Worm (Caenorhabditis elegans) whole organism, L1 larva: ENCODE measurements around the gene F44E2.7.

Source experiments
- C04F5.9 ChIP-seq: sonication (generic microtip); optimal IDR thresholded peaks from 2 replicates; lab custom pipeline; 2016; ENCODE audit warnings: missing genetic modification characterization, missing compliant biosample characterization
- C34B4.2 ChIP-seq: sonication (generic microtip); optimal IDR thresholded peaks from 2 replicates; lab custom pipeline; 2017; ENCODE audit warnings: mild to moderate bottlenecking, missing genetic modification characterization, missing compliant biosample characterization
- aha-1 ChIP-seq: fragments of 150-350 bp; optimal IDR thresholded peaks from 2 replicates; lab custom pipeline; 2014; ENCODE audit warnings: missing biosample characterization, missing genetic modification characterization
- alr-1 ChIP-seq: fragments of 200-800 bp; sonication (Bioruptor generic); optimal IDR thresholded peaks from 2 replicates; lab custom pipeline; 2018; ENCODE audit warnings: borderline replicate concordance, mild to moderate bottlenecking, missing genetic modification characterization, missing compliant biosample characterization
- ama-1 ChIP-seq: fragments of 150-350 bp; optimal IDR thresholded peaks from 2 replicates; lab custom pipeline; 2014
- blmp-1 ChIP-seq: fragments of 150-350 bp; optimal IDR thresholded peaks from 2 replicates; lab custom pipeline; 2014; ENCODE audit warnings: missing biosample characterization, missing genetic modification characterization
- ceh-82 ChIP-seq, 3 experiments: fragments of 150-350 bp in 1 of 3; sonication (generic microtip) in 2 of 3; optimal IDR thresholded peaks; 2 replicates each; lab custom pipeline; 2014 to 2017; ENCODE audit warnings: missing biosample characterization in 3 of 3, missing genetic modification characterization in 3 of 3
- ceh-90 ChIP-seq: sonication (generic microtip); optimal IDR thresholded peaks from 2 replicates; lab custom pipeline; 2016; ENCODE audit warnings: missing genetic modification characterization, missing compliant biosample characterization
- dpl-1 ChIP-seq, 3 experiments: fragments of 150-350 bp in 2 of 3; sonication (generic microtip) in 1 of 3; optimal IDR thresholded peaks; 2 replicates each; lab custom pipeline; 2014 to 2017; ENCODE audit warnings: missing biosample characterization in 3 of 3, missing genetic modification characterization in 3 of 3, missing genetic modification reagents in 3 of 3
- efl-1 ChIP-seq, 4 experiments: fragments of 150-350 bp; optimal IDR thresholded peaks in 3 of 4; peaks in 1 of 4; 1 replicate in 1 of 4; 2 replicates in 3 of 4; lab custom pipeline; 2014; ENCODE audit warnings: missing biosample characterization in 2 of 4, missing genetic modification characterization in 2 of 4, missing genetic modification reagents in 2 of 4
- elt-2 ChIP-seq: sonication (generic microtip); optimal IDR thresholded peaks from 2 replicates; lab custom pipeline; 2016; ENCODE audit warnings: missing genetic modification characterization, mild to moderate bottlenecking, inconsistent platforms, missing compliant biosample characterization, missing genetic modification reagents
- elt-3 ChIP-seq, 6 experiments: fragments of 150-350 bp in 1 of 6; sonication (generic microtip); optimal IDR thresholded peaks; 2 replicates each; lab custom pipeline; 2017 to 2018; ENCODE audit warnings: missing biosample characterization in 6 of 6, missing genetic modification characterization in 6 of 6, inconsistent platforms in 1 of 6
- ets-5 ChIP-seq: fragments of 200-800 bp; sonication (Bioruptor generic); IDR thresholded peaks from 2 replicates; pipeline ENCODE4 v1.3.6; 2022; ENCODE audit warnings: missing genetic modification characterization, missing compliant biosample characterization
- fkh-10 ChIP-seq: sonication (generic microtip); optimal IDR thresholded peaks from 2 replicates; lab custom pipeline; 2017; ENCODE audit warnings: missing biosample characterization, missing genetic modification reagents, missing genetic modification characterization
- fkh-4 ChIP-seq: sonication (generic microtip); optimal IDR thresholded peaks from 2 replicates; lab custom pipeline; 2016; ENCODE audit warnings: missing compliant biosample characterization, missing genetic modification characterization, borderline replicate concordance
- fkh-8 ChIP-seq: sonication (generic microtip); optimal IDR thresholded peaks from 2 replicates; lab custom pipeline; 2016; ENCODE audit warnings: mild to moderate bottlenecking, missing genetic modification characterization, missing compliant biosample characterization
- hlh-17 ChIP-seq: fragments of 200-800 bp; sonication (Bioruptor generic); optimal IDR thresholded peaks from 2 replicates; lab custom pipeline; 2018; ENCODE audit warnings: missing genetic modification characterization, mild to moderate bottlenecking, missing compliant biosample characterization, moderate library complexity, borderline replicate concordance
- hpl-2 ChIP-seq: fragments of 150-350 bp; optimal IDR thresholded peaks from 2 replicates; lab custom pipeline; 2014; ENCODE audit warnings: missing biosample characterization, missing genetic modification reagents, missing genetic modification characterization
- irx-1 ChIP-seq: sonication (generic microtip); optimal IDR thresholded peaks from 2 replicates; lab custom pipeline; 2016; ENCODE audit warnings: missing genetic modification characterization, missing compliant biosample characterization
- lin-13 ChIP-seq: fragments of 150-350 bp; optimal IDR thresholded peaks from 2 replicates; lab custom pipeline; 2014; ENCODE audit warnings: missing biosample characterization, missing genetic modification reagents, missing genetic modification characterization
- lin-15B ChIP-seq: fragments of 150-350 bp; sonication (generic microtip); optimal IDR thresholded peaks from 3 replicates; lab custom pipeline; 2014; ENCODE audit warnings: missing biosample characterization, missing genetic modification characterization
- lin-35 ChIP-seq, 2 experiments: fragments of 150-350 bp; optimal IDR thresholded peaks; 2 replicates each; lab custom pipeline; 2014; ENCODE audit warnings: missing biosample characterization in 2 of 2, missing genetic modification characterization in 2 of 2, missing genetic modification reagents in 2 of 2
- lin-39 ChIP-seq: fragments of 150-350 bp; optimal IDR thresholded peaks from 2 replicates; lab custom pipeline; 2014; ENCODE audit warnings: missing biosample characterization, missing genetic modification reagents, missing genetic modification characterization
- lsy-2 ChIP-seq, 2 experiments: fragments of 150-350 bp; optimal IDR thresholded peaks; 2 replicates each; lab custom pipeline; 2014; ENCODE audit warnings: missing biosample characterization in 2 of 2, missing genetic modification characterization in 2 of 2
- mab-9 ChIP-seq: fragments of 200-800 bp; sonication (Bioruptor generic); IDR thresholded peaks from 2 replicates; pipeline ENCODE4 v1.3.6; 2022; ENCODE audit warnings: missing genetic modification reagents, missing genetic modification characterization, missing compliant biosample characterization
- mdl-1 ChIP-seq, 2 experiments: fragments of 150-350 bp; optimal IDR thresholded peaks; 2 replicates each; lab custom pipeline; 2014 to 2017; ENCODE audit warnings: missing biosample characterization in 2 of 2, missing genetic modification characterization in 2 of 2, inconsistent platforms in 1 of 2
- mep-1 ChIP-seq: fragments of 150-350 bp; optimal IDR thresholded peaks from 2 replicates; lab custom pipeline; 2014; ENCODE audit warnings: missing biosample characterization, missing genetic modification characterization
- nhr-19 ChIP-seq: fragments of 200-800 bp; sonication (Bioruptor generic); conservative IDR thresholded peaks from 2 replicates; pipeline ENCODE4 v1.3.6; 2022; ENCODE audit warnings: missing genetic modification characterization, missing compliant biosample characterization
- nhr-20 ChIP-seq: sonication (generic microtip); optimal IDR thresholded peaks from 2 replicates; lab custom pipeline; 2016; ENCODE audit warnings: mild to moderate bottlenecking, missing genetic modification characterization, missing compliant biosample characterization
- nhr-28 ChIP-seq: fragments of 150-350 bp; optimal IDR thresholded peaks from 2 replicates; lab custom pipeline; 2014; ENCODE audit warnings: missing biosample characterization, missing genetic modification characterization
- nhr-47 ChIP-seq: sonication (generic microtip); optimal IDR thresholded peaks from 2 replicates; lab custom pipeline; 2016; ENCODE audit warnings: mild to moderate bottlenecking, missing genetic modification characterization, moderate library complexity, missing compliant biosample characterization
- nhr-77 ChIP-seq: fragments of 150-350 bp; optimal IDR thresholded peaks from 2 replicates; lab custom pipeline; 2014; ENCODE audit warnings: missing biosample characterization, missing genetic modification characterization
- nhr-85 ChIP-seq: sonication (generic microtip); peaks from one replicate; lab custom pipeline; 2016; ENCODE audit warnings: missing genetic modification characterization, inconsistent platforms, missing compliant biosample characterization
- nhr-90 ChIP-seq: sonication (generic microtip); optimal IDR thresholded peaks from 2 replicates; lab custom pipeline; 2016; ENCODE audit warnings: mild to moderate bottlenecking, missing genetic modification characterization, missing compliant biosample characterization; ENCODE audit not compliant: poor library complexity
- pag-3 ChIP-seq: sonication (generic microtip); optimal IDR thresholded peaks from 2 replicates; lab custom pipeline; 2017; ENCODE audit warnings: missing genetic modification characterization, mild to moderate bottlenecking, missing compliant biosample characterization, antibody characterized with exemption, borderline replicate concordance; ENCODE audit not compliant: insufficient read depth
- snpc-4 ChIP-seq: fragments of 150-350 bp; optimal IDR thresholded peaks from 2 replicates; lab custom pipeline; 2014; ENCODE audit warnings: missing biosample characterization, missing genetic modification characterization
- sptf-1 ChIP-seq: fragments of 150-350 bp; optimal IDR thresholded peaks from 2 replicates; lab custom pipeline; 2014; ENCODE audit warnings: missing biosample characterization, missing genetic modification characterization
- tbx-2 ChIP-seq: sonication (generic microtip); optimal IDR thresholded peaks from 2 replicates; lab custom pipeline; 2016; ENCODE audit warnings: missing genetic modification characterization, missing compliant biosample characterization
- tlp-1 ChIP-seq: fragments of 150-350 bp; optimal IDR thresholded peaks from 2 replicates; lab custom pipeline; 2014; ENCODE audit warnings: missing biosample characterization, missing genetic modification characterization
- unc-130 ChIP-seq: fragments of 150-350 bp; optimal IDR thresholded peaks from 2 replicates; lab custom pipeline; 2017; ENCODE audit warnings: missing biosample characterization, missing genetic modification characterization, inconsistent platforms
- unc-30 ChIP-seq: sonication (generic microtip); optimal IDR thresholded peaks from 2 replicates; lab custom pipeline; 2017; ENCODE audit warnings: missing biosample characterization, missing genetic modification characterization
- unc-86 ChIP-seq: sonication (generic microtip); optimal IDR thresholded peaks from 2 replicates; lab custom pipeline; 2016; ENCODE audit warnings: missing genetic modification characterization, missing compliant biosample characterization
- unc-98 ChIP-seq: fragments of 200-800 bp; sonication (Bioruptor generic); IDR thresholded peaks from 2 replicates; pipeline ENCODE4 v1.3.6; 2022; ENCODE audit warnings: missing genetic modification characterization, missing compliant biosample characterization
- zag-1 ChIP-seq: fragments of 150-350 bp; optimal IDR thresholded peaks from 2 replicates; lab custom pipeline; 2014; ENCODE audit warnings: missing biosample characterization, missing genetic modification characterization
- zip-4 ChIP-seq: fragments of 200-800 bp; sonication (Bioruptor generic); optimal IDR thresholded peaks from 2 replicates; lab custom pipeline; 2018; ENCODE audit warnings: mild to moderate bottlenecking, missing genetic modification characterization, moderate library complexity, missing compliant biosample characterization
- ztf-11 ChIP-seq, 2 experiments: sonication (generic microtip); optimal IDR thresholded peaks; 2 replicates each; lab custom pipeline; 2016 to 2017; ENCODE audit warnings: missing genetic modification characterization in 2 of 2, missing biosample characterization in 1 of 2, missing compliant biosample characterization in 1 of 2
- ztf-4 ChIP-seq: fragments of 150-350 bp; optimal IDR thresholded peaks from 2 replicates; lab custom pipeline; 2014; ENCODE audit warnings: missing biosample characterization, missing genetic modification characterization

The F44E2.7 gene

ce11 chrIII:8801352-8801863 lies 46.9 kb downstream of the F44E2.7 start (continued):
- peak in 3 of 6 experiments; percentile 16 to 81 (median 68) for TF ChIP-seq elt-3 (tag; optimal IDR thresholded peaks at IDR 0.05; lab: Kevin White, UChicago)
- TF ChIP-seq nhr-47, result no peak
- peak in 1 of 2 experiments; percentile 14 for TF ChIP-seq mdl-1 (tag; optimal IDR thresholded peaks at IDR 0.05; lab: Kevin White, UChicago)
- TF ChIP-seq ceh-82 (tag; optimal IDR thresholded peaks at IDR 0.05; lab: Kevin White, UChicago), result peak in 1 of 3 experiments; percentile 5
- TF ChIP-seq lin-15B (tag; lab: Kevin White, UChicago), result no peak
- TF ChIP-seq ceh-90, result no peak
- TF ChIP-seq ztf-4 (tag; lab: Kevin White, UChicago), result no peak
- TF ChIP-seq nhr-20 (tag; lab: Kevin White, UChicago), result no peak

- TF ChIP-seq dpl-1 (GFP tag; optimal IDR thresholded peaks at IDR 0.05; lab: Kevin White, UChicago), result no peak
- peak; percentile 86 for TF ChIP-seq blmp-1 (tag; lab: Kevin White, UChicago)
- no peak for TF ChIP-seq lin-13
- TF ChIP-seq ztf-11 (tag; optimal IDR thresholded peaks at IDR 0.05; lab: Kevin White, UChicago), result no peak
- no peak for TF ChIP-seq unc-30 (tag; lab: Kevin White, UChicago)
- TF ChIP-seq elt-2, result no peak
- peak; percentile 17 for TF ChIP-seq nhr-85 (tag; lab: Kevin White, UChicago)
- no peak for TF ChIP-seq mdl-1 (tag; optimal IDR thresholded peaks at IDR 0.05; lab: Kevin White, UChicago)
- TF ChIP-seq nhr-19, result no peak
- peak in 1 of 3 experiments; percentile 1 for TF ChIP-seq ceh-82 (tag; optimal IDR thresholded peaks at IDR 0.05; lab: Kevin White, UChicago)
- no peak for TF ChIP-seq mab-9
- TF ChIP-seq nhr-28, result no peak
- no peak for TF ChIP-seq efl-1 (optimal IDR thresholded peaks at IDR 0.05; lab: Kevin White, UChicago)
- peak in 1 of 2 experiments; percentile 92 for TF ChIP-seq efl-1 (GFP tag; optimal IDR thresholded peaks at IDR 0.05 in 1 of 2; lab: Kevin White, UChicago)
- TF ChIP-seq, all 84 proteins: peak for 4
Measured at ce11 chrIII:8800796-8801083, 47.5 kb downstream of the F44E2.7 start.

DNA sequence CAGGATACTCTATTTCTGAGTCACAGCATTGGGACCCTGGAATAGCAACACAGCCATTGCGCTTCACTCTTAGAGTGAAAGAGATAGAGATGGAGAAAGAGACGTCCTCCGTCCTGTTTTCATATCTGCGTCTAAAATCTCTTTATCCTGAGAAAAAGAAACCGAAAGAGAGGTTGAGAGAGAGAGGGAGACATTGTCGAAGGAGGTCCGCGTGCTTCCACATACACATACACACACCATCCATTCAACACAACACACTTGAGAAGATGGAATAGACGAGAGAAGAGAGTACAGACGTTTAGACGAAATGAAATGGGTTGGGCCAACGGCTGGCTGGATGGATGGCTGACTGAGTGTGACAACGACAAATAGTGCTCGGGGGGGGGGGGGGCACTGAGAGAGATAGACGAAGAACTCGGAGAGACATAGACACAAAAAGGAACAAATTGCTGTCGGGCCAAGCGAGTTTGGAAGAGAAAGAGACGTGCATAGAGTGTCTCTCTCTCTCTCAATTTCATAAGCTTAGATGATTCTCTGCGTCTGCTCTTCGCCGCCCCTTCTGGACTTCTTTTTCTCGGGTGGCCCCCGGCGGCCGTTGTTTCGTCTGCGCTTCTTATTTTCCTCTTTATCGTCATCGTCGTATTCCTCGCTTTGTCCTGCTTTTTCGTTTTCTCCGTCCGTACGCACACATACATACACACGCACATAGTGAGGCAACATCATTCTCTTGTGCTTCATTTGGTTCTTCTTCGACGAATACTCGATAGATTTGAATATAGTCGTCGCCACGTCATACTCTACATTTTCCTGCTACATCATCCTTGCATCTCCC lies 48.1 kb downstream of the F44E2.7 start, which contains the start of gene F54F2.6:
Gene F54F2.6 (minus strand): TSS at position 738 of the 832 bp plus-strand sequence.
- TF ChIP-seq zag-1 (tag; lab: Kevin White, UChicago) (peak; percentile 71), ets-5 (no peak), C04F5.9 (tag; lab: Kevin White, UChicago) (no peak), pag-3 (tag; lab: Kevin White, UChicago) (no peak), unc-30 (tag; lab: Kevin White, UChicago) (peak; percentile 20), nhr-77 (tag; lab: Kevin White, UChicago) (peak; percentile 87), C34B4.2 (tag; lab: Kevin White, UChicago) (no peak), tlp-1 (no peak), nhr-20 (tag; lab: Kevin White, UChicago) (peak; percentile 90), sptf-1 (no peak), mep-1 (tag; lab: Kevin White, UChicago) (peak; percentile 95), lin-35 (GFP tag; optimal IDR thresholded peaks at IDR 0.05; lab: Kevin White, UChicago) (peak; percentile 61 to 67), lin-39 (tag; lab: Kevin White, UChicago) (peak; percentile 63), nhr-90 (tag; lab: Kevin White, UChicago) (peak; percentile 54), ceh-82 (tag; optimal IDR thresholded peaks at IDR 0.05; lab: Kevin White, UChicago) (peak; percentile 74 to 86 (median 75)), unc-86 (tag; lab: Kevin White, UChicago) (peak; percentile 98), hlh-17 (no peak), hpl-2 (GFP tag; lab: Kevin White, UChicago) (no peak), nhr-28 (no peak), fkh-10 (GFP tag; lab: Kevin White, UChicago) (peak; percentile 90), unc-130 (tag; lab: Kevin White, UChicago) (peak; percentile 75), snpc-4 (peak; percentile 62), tbx-2 (tag; lab: Kevin White, UChicago) (peak; percentile 97), fkh-4 (peak; percentile 79), ama-1 (lab: Kevin White, UChicago) (no peak), fkh-8 (tag; lab: Kevin White, UChicago) (peak; percentile 94), irx-1 (tag; lab: Kevin White, UChicago) (peak; percentile 89), zip-4 (GFP tag; lab: Kevin White, UChicago) (peak; percentile 53), aha-1 (tag; lab: Kevin White, UChicago) (peak; percentile 46), lsy-2 (tag; optimal IDR thresholded peaks at IDR 0.05; lab: Kevin White, UChicago) (peak; percentile 84 to 89), alr-1 (tag; lab: Kevin White, UChicago) (no peak), unc-98 (GFP tag; lab: Robert Waterston, UW) (no peak; the same call in 1 of the 2 replicates)
